Worm (Caenorhabditis elegans) whole organism, young adult: ENCODE measurements around the gene mdt-9.

ENCODE experiments used
- B0035.1 ChIP-seq: sonication (generic microtip); optimal IDR thresholded peaks from 2 replicates; lab custom pipeline; 2016; ENCODE audit warnings: missing genetic modification characterization, mild to moderate bottlenecking, missing compliant biosample characterization, missing genotype, missing genetic modification reagents
- B0336.3 ChIP-seq: fragments of 200-800 bp; sonication (Bioruptor generic); IDR thresholded peaks from 2 replicates; pipeline ENCODE4 v1.3.6; 2022; ENCODE audit warnings: missing genetic modification characterization, missing compliant biosample characterization
- F10E7.11 ChIP-seq: sonication (generic microtip); optimal IDR thresholded peaks from 2 replicates; lab custom pipeline; 2017; ENCODE audit warnings: mild to moderate bottlenecking, missing genetic modification characterization, moderate library complexity, missing compliant biosample characterization
- F22D6.2 ChIP-seq: sonication (generic microtip); optimal IDR thresholded peaks from 2 replicates; lab custom pipeline; 2016; ENCODE audit warnings: mild to moderate bottlenecking, missing genetic modification characterization, missing compliant biosample characterization
- Y53G8AR.9 ChIP-seq: fragments of 200-800 bp; sonication (Bioruptor generic); conservative IDR thresholded peaks from 2 replicates; pipeline ENCODE4 v1.3.6; 2022; ENCODE audit warnings: missing genetic modification reagents, missing genetic modification characterization, missing compliant biosample characterization
- Y56A3A.18 ChIP-seq: fragments of 200-800 bp; sonication (Bioruptor generic); IDR thresholded peaks from 2 replicates; pipeline ENCODE4 v1.3.6; 2022; ENCODE audit warnings: missing genetic modification reagents, missing genetic modification characterization, missing compliant biosample characterization
- ZK185.1 ChIP-seq: sonication (generic microtip); optimal IDR thresholded peaks from 2 replicates; lab custom pipeline; 2016; ENCODE audit warnings: mild to moderate bottlenecking, missing genetic modification characterization, missing compliant biosample characterization; ENCODE audit not compliant: poor library complexity, severe bottlenecking
- ama-1 ChIP-seq, 3 experiments: fragments of 150-350 bp in 1 of 3; sonication (generic microtip) in 2 of 3; optimal IDR thresholded peaks; 2 replicates each; lab custom pipeline; 2014 to 2018; ENCODE audit warnings: missing biosample characterization in 2 of 3, missing genetic modification characterization in 2 of 3, missing genetic modification reagents in 2 of 3
- atf-7 ChIP-seq: sonication (generic microtip); optimal IDR thresholded peaks from 2 replicates; lab custom pipeline; 2017; ENCODE audit warnings: mild to moderate bottlenecking, missing genetic modification characterization, missing compliant biosample characterization
- athp-1 ChIP-seq: sonication (generic microtip); optimal IDR thresholded peaks from 2 replicates; lab custom pipeline; 2017; ENCODE audit warnings: mild to moderate bottlenecking, missing genetic modification characterization, missing compliant biosample characterization
- cebp-1 ChIP-seq, 2 experiments: fragments of 200-800 bp in 1 of 2; sonication (Bioruptor generic) in 1 of 2; sonication (generic microtip) in 1 of 2; IDR thresholded peaks in 1 of 2; optimal IDR thresholded peaks in 1 of 2; 2 replicates each; pipeline versions ENCODE4 v1.3.6 to Lab custom; 2017 to 2022; ENCODE audit warnings: missing compliant biosample characterization in 2 of 2, missing genetic modification characterization in 2 of 2, mild to moderate bottlenecking in 1 of 2, missing genetic modification reagents in 1 of 2, moderate library complexity in 1 of 2
- cebp-2 ChIP-seq: fragments of 200-800 bp; sonication (Bioruptor generic); IDR thresholded peaks from 2 replicates; pipeline ENCODE4 v1.3.6; 2022; ENCODE audit warnings: missing genetic modification characterization, missing compliant biosample characterization
- ceh-27 ChIP-seq: fragments of 200-800 bp; sonication (Bioruptor generic); optimal IDR thresholded peaks from 2 replicates; lab custom pipeline; 2018; ENCODE audit warnings: mild to moderate bottlenecking, missing genetic modification characterization, moderate library complexity, missing compliant biosample characterization
- dpff-1 ChIP-seq: sonication (generic microtip); optimal IDR thresholded peaks from 2 replicates; lab custom pipeline; 2017; ENCODE audit warnings: mild to moderate bottlenecking, missing genetic modification characterization, missing compliant biosample characterization
- egl-18 ChIP-seq: fragments of 200-800 bp; sonication (Bioruptor generic); IDR thresholded peaks from 2 replicates; pipeline ENCODE4 v1.3.6; 2022; ENCODE audit warnings: missing genetic modification reagents, missing genetic modification characterization, missing compliant biosample characterization
- egl-44 ChIP-seq: fragments of 200-800 bp; sonication (Bioruptor generic); IDR thresholded peaks from 2 replicates; pipeline ENCODE4 v1.3.6; 2022; ENCODE audit warnings: missing genetic modification reagents, missing genetic modification characterization, missing compliant biosample characterization
- ekl-4 ChIP-seq: fragments of 200-800 bp; sonication (Bioruptor generic); IDR thresholded peaks from 2 replicates; pipeline ENCODE4 v1.3.6; 2022; ENCODE audit warnings: missing genetic modification reagents, missing genetic modification characterization, missing compliant biosample characterization
- gei-17 ChIP-seq: fragments of 200-800 bp; sonication (Bioruptor generic); optimal IDR thresholded peaks from 2 replicates; lab custom pipeline; 2018; ENCODE audit warnings: mild to moderate bottlenecking, missing genetic modification characterization, missing compliant biosample characterization
- him-1 ChIP-seq: sonication (generic microtip); optimal IDR thresholded peaks from 2 replicates; lab custom pipeline; 2016; ENCODE audit warnings: missing genotype, missing genetic modification reagents, missing genetic modification characterization, missing compliant biosample characterization
- hmg-1.2 ChIP-seq: fragments of 200-800 bp; sonication (Bioruptor generic); IDR thresholded peaks from 2 replicates; pipeline ENCODE4 v1.3.6; 2022; ENCODE audit warnings: missing genetic modification reagents, missing genetic modification characterization, missing compliant biosample characterization
- hmg-20 ChIP-seq: fragments of 200-800 bp; sonication (Bioruptor generic); IDR thresholded peaks from 2 replicates; pipeline ENCODE4 v1.3.6; 2022; ENCODE audit warnings: missing genetic modification reagents, missing genetic modification characterization, missing compliant biosample characterization
- lag-1 ChIP-seq: fragments of 200-800 bp; sonication (Bioruptor generic); IDR thresholded peaks from 2 replicates; pipeline ENCODE4 v1.3.6; 2022; ENCODE audit warnings: missing genetic modification reagents, missing genetic modification characterization, missing compliant biosample characterization
- let-607 ChIP-seq, 2 experiments: fragments of 200-800 bp in 1 of 2; sonication (Bioruptor generic) in 1 of 2; sonication (generic microtip) in 1 of 2; optimal IDR thresholded peaks; 2 replicates each; lab custom pipeline; 2016 to 2018; ENCODE audit warnings: mild to moderate bottlenecking in 2 of 2, missing compliant biosample characterization in 2 of 2, missing genetic modification characterization in 2 of 2, moderate library complexity in 2 of 2, missing genotype in 1 of 2
- lin-26 ChIP-seq: fragments of 200-800 bp; sonication (Bioruptor generic); IDR thresholded peaks from 2 replicates; pipeline ENCODE4 v1.3.6; 2022; ENCODE audit warnings: missing genetic modification reagents, missing genetic modification characterization, missing compliant biosample characterization
- lin-40 ChIP-seq: sonication (generic microtip); optimal IDR thresholded peaks from 2 replicates; lab custom pipeline; 2016; ENCODE audit warnings: missing genetic modification characterization, mild to moderate bottlenecking, missing compliant biosample characterization, missing genotype, missing genetic modification reagents
- lir-1 ChIP-seq: fragments of 200-800 bp; sonication (Bioruptor generic); conservative IDR thresholded peaks from 2 replicates; pipeline ENCODE4 v1.3.6; 2022; ENCODE audit warnings: missing genetic modification reagents, missing genetic modification characterization, missing compliant biosample characterization
- madf-10 ChIP-seq: sonication (generic microtip); optimal IDR thresholded peaks from 2 replicates; lab custom pipeline; 2016; ENCODE audit warnings: mild to moderate bottlenecking, missing genetic modification characterization, missing compliant biosample characterization
- madf-3 ChIP-seq: fragments of 200-800 bp; sonication (Bioruptor generic); IDR thresholded peaks from 2 replicates; pipeline ENCODE4 v1.3.6; 2022; ENCODE audit warnings: missing genetic modification reagents, missing genetic modification characterization, missing compliant biosample characterization
- mcd-1 ChIP-seq: fragments of 200-800 bp; sonication (Bioruptor generic); IDR thresholded peaks from 2 replicates; pipeline ENCODE4 v1.3.6; 2022; ENCODE audit warnings: missing genetic modification reagents, missing genetic modification characterization, missing compliant biosample characterization
- nfya-1 ChIP-seq: sonication (generic microtip); optimal IDR thresholded peaks from 2 replicates; lab custom pipeline; 2017; ENCODE audit warnings: antibody characterized with exemption, missing compliant biosample characterization, missing genetic modification characterization, borderline replicate concordance; ENCODE audit not compliant: insufficient read depth
- nfyb-1 ChIP-seq: fragments of 200-800 bp; sonication (Bioruptor generic); IDR thresholded peaks from 2 replicates; pipeline ENCODE4 v1.3.6; 2022; ENCODE audit warnings: missing genetic modification reagents, missing genetic modification characterization, missing compliant biosample characterization
- pbrm-1 ChIP-seq: fragments of 200-800 bp; sonication (Bioruptor generic); IDR thresholded peaks from 2 replicates; pipeline ENCODE4 v1.3.6; 2022; ENCODE audit warnings: missing genetic modification reagents, missing genetic modification characterization, missing compliant biosample characterization
- rec-8 ChIP-seq, 2 experiments: sonication (generic microtip); optimal IDR thresholded peaks; 2 replicates each; lab custom pipeline; 2016; ENCODE audit warnings: mild to moderate bottlenecking in 2 of 2, missing genetic modification characterization in 2 of 2, missing genetic modification reagents in 2 of 2, missing genotype in 2 of 2, missing biosample characterization in 1 of 2, missing compliant biosample characterization in 1 of 2, moderate library complexity in 1 of 2
- repo-1 ChIP-seq: sonication (generic microtip); optimal IDR thresholded peaks from 2 replicates; lab custom pipeline; 2017; ENCODE audit warnings: mild to moderate bottlenecking, missing genetic modification characterization, missing compliant biosample characterization
- rpc-1 ChIP-seq, 2 experiments: fragments of 150-350 bp in 1 of 2; sonication (generic microtip) in 1 of 2; optimal IDR thresholded peaks; 2 replicates each; lab custom pipeline; 2014 to 2018; ENCODE audit warnings: missing biosample characterization in 1 of 2, missing genetic modification characterization in 1 of 2, missing genetic modification reagents in 1 of 2, missing genotype in 1 of 2
- sea-2 ChIP-seq: fragments of 200-800 bp; sonication (Bioruptor generic); IDR thresholded peaks from 2 replicates; pipeline ENCODE4 v1.3.6; 2022; ENCODE audit warnings: missing genetic modification characterization, missing compliant biosample characterization
- snpc-3.4 ChIP-seq: sonication (generic microtip); optimal IDR thresholded peaks from 2 replicates; lab custom pipeline; 2017; ENCODE audit warnings: missing genetic modification characterization, mild to moderate bottlenecking, missing compliant biosample characterization, antibody characterized with exemption, moderate library complexity, missing genotype, missing genetic modification reagents
- tlf-1 ChIP-seq: fragments of 200-800 bp; sonication (Bioruptor generic); optimal IDR thresholded peaks from 2 replicates; lab custom pipeline; 2018; ENCODE audit warnings: mild to moderate bottlenecking, missing genetic modification characterization, missing compliant biosample characterization
- unc-62 ChIP-seq: fragments of 150-350 bp; optimal IDR thresholded peaks from 2 replicates; lab custom pipeline; 2014; ENCODE audit warnings: missing biosample characterization, missing genetic modification reagents, missing genetic modification characterization
- zfh-2 ChIP-seq: fragments of 200-800 bp; sonication (Bioruptor generic); conservative IDR thresholded peaks from 2 replicates; pipeline ENCODE4 v1.3.6; 2022; ENCODE audit warnings: missing genetic modification reagents, missing genetic modification characterization, missing compliant biosample characterization
- ztf-28 ChIP-seq: fragments of 200-800 bp; sonication (Bioruptor generic); IDR thresholded peaks from 2 replicates; pipeline ENCODE4 v1.3.6; 2022; ENCODE audit warnings: missing genetic modification reagents, missing genetic modification characterization, missing compliant biosample characterization

The mdt-9 gene

ce11 chrIV:13383763-13384436, 2.3 kb upstream of the mdt-9 start, which contains the start of gene rab-19:
rab-19 (minus strand) TSS chrIV:13384386.
- TF ChIP-seq hmg-1.2 (GFP tag; lab: Robert Waterston, UW) (peak; percentile 90), unc-62 (GFP tag; lab: Kevin White, UChicago) (no peak)

- TF ChIP-seq Y53G8AR.9 (no peak), madf-10 (tag; lab: Kevin White, UChicago) (no peak), lir-1 (GFP tag; lab: Robert Waterston, UW) (no peak), rec-8 (tag; optimal IDR thresholded peaks at IDR 0.05; lab: Kevin White, UChicago) (no peak), F22D6.2 (no peak), F10E7.11 (no peak), egl-44 (GFP tag; lab: Robert Waterston, UW) (no peak), lin-26 (GFP tag; lab: Robert Waterston, UW) (no peak), let-607 (tag; optimal IDR thresholded peaks at IDR 0.05; lab: Kevin White, UChicago) (no peak), ekl-4 (GFP tag; lab: Robert Waterston, UW) (no peak), athp-1 (tag; lab: Kevin White, UChicago) (no peak), him-1 (no peak), rpc-1 (optimal IDR thresholded peaks at IDR 0.05; lab: Kevin White, UChicago) (no peak), rpc-1 (tag; optimal IDR thresholded peaks at IDR 0.05; lab: Kevin White, UChicago) (no peak), Y56A3A.18 (GFP tag; lab: Robert Waterston, UW) (no peak), nfya-1 (tag; lab: Kevin White, UChicago) (no peak), repo-1 (tag; lab: Kevin White, UChicago) (no peak)
These were observed 723 bp downstream of the mdt-9 start, which contains the start of gene lsm-3 for ce11 chrIV:13386903-13387302. lsm-3 (plus strand) TSS chrIV:13387203.

ce11 chrIV:13388779-13389178, 2.6 kb downstream of the mdt-9 start:
- peak; percentile 36 for TF ChIP-seq ZK185.1 (tag; lab: Kevin White, UChicago)
- no peak for TF ChIP-seq ztf-28 (GFP tag; lab: Robert Waterston, UW)
- TF ChIP-seq B0336.3 (GFP tag; lab: Robert Waterston, UW) = peak; percentile 70
- TF ChIP-seq egl-18 (GFP tag; lab: Robert Waterston, UW) = no peak
- TF ChIP-seq mcd-1 (GFP tag; lab: Robert Waterston, UW) = peak; percentile 51
- peak; percentile 74 for TF ChIP-seq B0035.1
- TF ChIP-seq madf-3 (GFP tag; lab: Robert Waterston, UW) = 0 out of 2 replicates have a peak, but pooled peaks have one; percentile 60
- TF ChIP-seq cebp-2 (GFP tag; lab: Robert Waterston, UW) = 0 out of 2 replicates have a peak, but pooled peaks have one; percentile 32
- no peak for TF ChIP-seq cebp-1 (GFP tag; IDR thresholded peaks at IDR 0.05; lab: Robert Waterston, UW)
- TF ChIP-seq cebp-1 (tag; optimal IDR thresholded peaks at IDR 0.05; lab: Kevin White, UChicago) = peak; percentile 56
- peak; percentile 18 for TF ChIP-seq ceh-27 (GFP tag; lab: Kevin White, UChicago)
- TF ChIP-seq atf-7 (tag; lab: Kevin White, UChicago) = no peak
- no peak for TF ChIP-seq him-1
- TF ChIP-seq dpff-1 (tag; lab: Kevin White, UChicago) = peak; percentile 50
- peak; percentile 67; the same call in 1 of the 2 replicates for TF ChIP-seq Y56A3A.18 (GFP tag; lab: Robert Waterston, UW)
- no peak for TF ChIP-seq sea-2 (GFP tag; lab: Robert Waterston, UW)
- TF ChIP-seq gei-17 (GFP tag; lab: Kevin White, UChicago) = peak; percentile 20
- TF ChIP-seq zfh-2 (GFP tag; lab: Robert Waterston, UW) = no peak
- TF ChIP-seq lin-40 (tag; lab: Kevin White, UChicago) = peak; percentile 47
- TF ChIP-seq Y53G8AR.9 = 0 out of 2 replicates have a peak, but pooled peaks have one; percentile 57
- TF ChIP-seq snpc-3.4 (tag; lab: Kevin White, UChicago) = peak; percentile 30
- peak; percentile 71 for TF ChIP-seq pbrm-1
- peak; percentile 29 for TF ChIP-seq F22D6.2
- no peak for TF ChIP-seq lag-1
- TF ChIP-seq repo-1 (tag; lab: Kevin White, UChicago) = peak; percentile 82
- TF ChIP-seq hmg-20 (GFP tag; lab: Robert Waterston, UW) = 0 out of 2 replicates have a peak, but pooled peaks have one; percentile 3
- peak; percentile 62 for TF ChIP-seq ama-1 (optimal IDR thresholded peaks at IDR 0.05; lab: Kevin White, UChicago)
- no peak for TF ChIP-seq ama-1 (GFP tag; optimal IDR thresholded peaks at IDR 0.05; lab: Kevin White, UChicago)
- TF ChIP-seq nfyb-1 (GFP tag; lab: Robert Waterston, UW) = 0 out of 2 replicates have a peak, but pooled peaks have one; percentile 34
- TF ChIP-seq tlf-1 = peak; percentile 29
- TF ChIP-seq hmg-1.2 (GFP tag; lab: Robert Waterston, UW) = peak; percentile 21
